Worm (Caenorhabditis elegans) whole organism, mixed stage, embryonic: ENCODE results near the gene bud-13.

ENCODE experiments used
- mls-2 ChIP-seq: sonication (generic microtip); optimal IDR thresholded peaks from 2 replicates; lab custom pipeline; 2016; ENCODE audit warnings: mild to moderate bottlenecking, missing genetic modification characterization, moderate library complexity, missing compliant biosample characterization
- nhr-12 ChIP-seq: fragments of 150-350 bp; optimal IDR thresholded peaks from 2 replicates; lab custom pipeline; 2014; ENCODE audit warnings: missing biosample characterization, missing genetic modification characterization
- unc-62 ChIP-seq: fragments of 150-350 bp; optimal IDR thresholded peaks from 2 replicates; lab custom pipeline; 2014; ENCODE audit warnings: missing biosample characterization, missing genetic modification reagents, missing genetic modification characterization
- ztf-11 ChIP-seq: fragments of 150-350 bp; optimal IDR thresholded peaks from 2 replicates; lab custom pipeline; 2014; ENCODE audit warnings: missing biosample characterization, missing genetic modification characterization

- TF ChIP-seq unc-62 (GFP tag; lab: Kevin White, UChicago) (no peak), mls-2 (tag; lab: Kevin White, UChicago) (no peak), ztf-11 (no peak), nhr-12 (no peak)
These were observed 49.6 kb downstream of the bud-13 start, which contains the start of gene cdc-25.3 for ce11 chrIII:8917879-8918381.
